Worm (Caenorhabditis elegans): ENCODE measurements around the gene Y75B8A.63.

Gene Y75B8A.63

DNA sequence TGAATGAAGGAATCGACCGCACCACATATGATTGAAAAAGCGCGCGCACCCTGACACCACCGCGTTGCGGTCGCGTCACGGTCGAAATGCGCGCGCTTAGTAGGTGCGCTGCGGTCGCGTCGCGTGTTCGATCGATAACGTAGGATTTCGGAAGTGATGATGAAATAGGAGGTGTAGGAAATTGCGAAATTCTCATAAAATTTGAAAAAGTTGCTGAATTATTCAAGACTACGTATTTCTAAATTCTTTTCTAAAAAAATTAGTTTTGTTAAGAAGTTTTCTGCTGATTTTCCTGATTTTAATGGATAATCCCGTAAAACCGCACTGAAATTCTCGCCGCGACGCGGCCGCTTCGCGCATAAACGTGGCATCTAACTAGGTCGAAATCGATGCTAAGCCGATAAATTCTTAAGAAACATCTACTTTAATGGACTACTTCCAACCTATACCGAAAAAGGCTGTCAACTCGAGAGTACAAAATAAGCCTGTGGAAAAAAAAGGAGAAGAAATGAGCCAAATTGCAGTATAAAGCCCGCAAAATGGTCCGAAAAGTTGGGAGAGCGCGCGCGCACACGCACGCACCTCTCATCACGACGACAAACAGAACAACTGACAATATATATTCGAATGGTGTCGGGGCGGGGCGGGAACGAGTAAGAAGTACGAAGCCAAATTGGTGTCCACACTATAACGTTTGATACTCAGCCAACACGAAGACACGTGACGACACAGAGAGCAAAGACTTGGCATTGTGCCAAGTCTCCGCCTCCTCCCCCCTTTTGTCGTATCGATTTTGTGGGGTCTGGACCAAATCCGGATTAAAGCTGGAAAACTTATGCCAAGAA lies 40.9 kb downstream of the Y75B8A.63 start, which contains the start of gene his-72 (continued):
- TF ChIP-seq ceh-24 (tag; optimal IDR thresholded peaks at IDR 0.05) (peak; percentile 11), Y22D7AL.16 (tag; optimal IDR thresholded peaks at IDR 0.05) (no peak), mec-3 (tag; optimal IDR thresholded peaks at IDR 0.05; ENCODE audit: borderline replicate concordance) (no peak), pha-2 (tag; optimal IDR thresholded peaks at IDR 0.05) (no peak), pag-3 (tag; optimal IDR thresholded peaks at IDR 0.05; ENCODE audit: borderline replicate concordance) (no peak), ceh-48 (tag; optimal IDR thresholded peaks at IDR 0.05) (peak; percentile 77), pax-1 (tag; optimal IDR thresholded peaks at IDR 0.05) (no peak), ceh-9 (tag; optimal IDR thresholded peaks at IDR 0.05) (no peak), unc-55 (GFP tag; optimal IDR thresholded peaks at IDR 0.05) (peak; percentile 18), ceh-14 (tag; optimal IDR thresholded peaks at IDR 0.05) (no peak), pros-1 (tag; optimal IDR thresholded peaks at IDR 0.05) (no peak), elt-2 (tag; optimal IDR thresholded peaks at IDR 0.05) (no peak), ref-2 (tag; optimal IDR thresholded peaks at IDR 0.05) (peak; percentile 27), ets-4 (tag; optimal IDR thresholded peaks at IDR 0.05) (no peak), eyg-1 (tag; optimal IDR thresholded peaks at IDR 0.05) (no peak), fkh-10 (GFP tag; optimal IDR thresholded peaks at IDR 0.05) (no peak), ceh-31 (tag; optimal IDR thresholded peaks at IDR 0.05) (peak; percentile 27), ceh-22 (tag; optimal IDR thresholded peaks at IDR 0.05) (no peak)

DNA sequence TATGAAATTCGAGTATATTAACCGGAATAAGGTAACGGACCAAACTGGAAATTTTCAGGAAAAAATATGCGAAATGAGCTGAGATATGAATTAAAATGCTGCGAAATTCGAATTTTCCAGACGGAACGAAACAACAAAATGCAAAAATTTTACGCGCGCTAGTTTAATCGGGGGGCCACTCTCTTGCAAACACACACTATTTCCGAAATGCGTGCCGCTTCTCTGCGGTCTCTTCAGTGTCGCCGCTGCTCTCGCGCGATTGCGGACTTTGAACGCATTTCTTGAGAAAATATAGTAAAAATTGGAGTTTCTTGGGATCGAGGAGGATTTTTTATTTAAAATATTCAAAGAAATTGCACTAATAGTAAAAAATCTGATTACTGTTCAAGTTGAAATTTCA lies 41.7 kb downstream of the Y75B8A.63 start:
- TF ChIP-seq ceh-31 (tag; optimal IDR thresholded peaks at IDR 0.05) (peak; percentile 5), nfya-1 (tag; optimal IDR thresholded peaks at IDR 0.05) (peak; percentile 22), C38D4.7 (GFP tag; optimal IDR thresholded peaks at IDR 0.05) (no peak), ceh-30 (tag; optimal IDR thresholded peaks at IDR 0.05) (no peak), pros-1 (tag; optimal IDR thresholded peaks at IDR 0.05) (peak; percentile 27), ref-2 (tag; optimal IDR thresholded peaks at IDR 0.05) (no peak)

DNA sequence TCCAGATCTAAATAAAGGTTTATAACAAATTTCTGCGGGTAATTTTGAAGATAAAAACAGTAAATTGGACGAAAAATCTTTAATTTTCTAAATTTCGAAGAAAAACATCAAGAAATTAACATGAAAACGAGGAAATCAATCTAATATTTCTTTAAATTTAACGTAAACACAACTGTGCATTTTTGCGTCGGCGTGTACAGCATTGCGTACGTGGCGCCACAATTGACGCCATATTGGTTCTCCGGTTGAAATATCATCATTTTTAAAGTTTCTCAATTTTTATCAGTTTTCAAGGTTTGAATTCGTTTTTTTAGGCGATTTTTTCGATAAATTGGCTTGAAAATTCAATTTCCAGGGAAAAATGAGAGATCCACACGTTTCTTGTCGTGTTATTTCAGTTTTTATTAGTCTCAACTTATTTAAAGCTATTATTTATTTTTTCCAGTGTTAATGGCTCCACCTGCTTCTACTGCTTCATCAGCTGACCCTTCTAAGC lies 42.3 kb downstream of the Y75B8A.63 start, which contains the start of gene rpt-6:
Gene rpt-6 (plus strand): TSS at position 446 of the 496 bp plus-strand sequence.
- TF ChIP-seq nfya-1 (tag; optimal IDR thresholded peaks at IDR 0.05): peak; percentile 36
- TF ChIP-seq K09A11.1 (tag; optimal IDR thresholded peaks at IDR 0.05; ENCODE audit: insufficient read depth): peak; percentile 30
- no peak for TF ChIP-seq ceh-34 (tag; optimal IDR thresholded peaks at IDR 0.05)

DNA sequence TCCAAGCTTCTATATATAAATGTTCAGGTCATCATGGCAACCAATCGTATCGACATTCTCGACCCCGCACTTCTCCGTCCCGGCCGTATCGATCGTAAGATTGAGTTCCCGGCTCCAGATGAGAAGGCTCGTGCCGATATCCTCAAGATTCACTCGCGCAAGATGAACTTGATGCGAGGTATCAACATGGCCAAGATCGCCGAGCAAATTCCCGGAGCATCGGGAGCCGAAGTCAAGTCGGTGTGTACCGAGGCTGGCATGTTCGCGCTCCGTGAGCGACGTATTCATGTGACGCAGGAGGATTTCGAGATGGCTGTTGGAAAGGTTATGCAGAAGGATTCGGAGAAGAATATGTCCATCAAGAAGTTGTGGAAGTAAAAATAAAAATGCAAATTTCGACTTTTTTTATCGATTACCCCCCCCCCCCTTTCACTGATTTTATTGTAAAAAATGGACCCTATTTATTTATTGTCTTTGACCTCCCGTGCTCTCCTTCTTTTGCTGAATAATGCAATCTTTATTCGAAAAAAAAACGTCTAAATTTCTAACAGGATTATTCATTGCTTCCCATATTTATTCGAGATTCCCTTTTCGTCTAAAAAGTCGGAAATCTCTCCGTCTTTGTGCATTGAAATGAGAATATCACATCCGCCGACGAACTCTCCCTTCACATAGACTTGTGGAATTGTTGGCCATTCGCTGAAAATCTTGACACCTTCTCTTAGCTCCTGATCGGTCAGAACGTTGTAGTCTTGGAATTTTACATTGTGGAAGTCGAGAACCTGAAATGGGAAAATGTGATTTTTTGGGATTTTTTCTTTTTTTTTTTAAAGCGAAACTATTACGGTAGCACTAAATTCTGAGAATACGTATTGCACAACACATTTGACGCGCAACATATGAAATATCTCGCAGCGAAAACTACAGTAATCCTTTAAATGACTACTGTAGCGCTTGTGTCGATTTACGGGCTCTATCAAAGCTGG lies 44.6 kb downstream of the Y75B8A.63 start:
- TF ChIP-seq gmeb-2 (tag; optimal IDR thresholded peaks at IDR 0.05): no peak
- TF ChIP-seq elt-4 (tag; optimal IDR thresholded peaks at IDR 0.05): no peak
- TF ChIP-seq fax-1 (tag; optimal IDR thresholded peaks at IDR 0.05): no peak
- no peak for TF ChIP-seq nhr-11 (tag; optimal IDR thresholded peaks at IDR 0.05)
- TF ChIP-seq ceh-24 (tag; optimal IDR thresholded peaks at IDR 0.05): no peak
- TF ChIP-seq unc-55 (GFP tag; optimal IDR thresholded peaks at IDR 0.05): no peak
- no peak for TF ChIP-seq ceh-30 (tag; optimal IDR thresholded peaks at IDR 0.05)

DNA sequence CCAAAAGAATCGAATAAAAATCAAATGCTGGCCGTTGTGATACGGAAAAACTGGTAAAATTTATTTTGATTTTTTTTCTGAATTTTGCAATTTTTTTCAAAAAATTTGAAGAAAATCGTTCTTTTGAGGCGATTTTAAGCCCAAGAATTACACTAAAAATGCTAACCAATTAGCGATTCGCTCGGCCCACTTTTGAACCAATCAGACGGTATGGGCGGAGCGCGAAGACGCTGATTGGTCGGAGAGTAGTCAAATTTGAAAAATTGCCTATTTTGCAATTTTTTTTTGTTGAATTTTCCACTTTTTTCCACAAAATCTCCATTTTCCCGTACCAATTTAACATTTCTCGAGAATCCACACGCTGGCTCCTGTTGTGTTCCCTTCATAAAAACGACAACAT lies 45.6 kb downstream of the Y75B8A.63 start:
- TF ChIP-seq nhr-11 (tag; optimal IDR thresholded peaks at IDR 0.05): no peak
- TF ChIP-seq nfya-1 (tag; optimal IDR thresholded peaks at IDR 0.05): peak; percentile 81
- no peak for TF ChIP-seq fkh-10 (GFP tag; optimal IDR thresholded peaks at IDR 0.05)
- no peak for TF ChIP-seq C38D4.7 (GFP tag; optimal IDR thresholded peaks at IDR 0.05)
- no peak for TF ChIP-seq zip-5 (tag; optimal IDR thresholded peaks at IDR 0.05)
- TF ChIP-seq ets-4 (tag; optimal IDR thresholded peaks at IDR 0.05): no peak

Data from whole organism, late embryonic.